Fruit fly (Drosophila melanogaster) whole organism, larva: ENCODE measurements around the gene Dbp21E2.

ENCODE experiments used
- noc ChIP-seq: fragments of 200-800 bp; sonication (Bioruptor generic); optimal IDR thresholded peaks from 3 replicates; lab custom pipeline; 2019; ENCODE audit warnings: missing biosample characterization, mild to moderate bottlenecking, missing genetic modification characterization, moderate library complexity

Gene Dbp21E2

DNA sequence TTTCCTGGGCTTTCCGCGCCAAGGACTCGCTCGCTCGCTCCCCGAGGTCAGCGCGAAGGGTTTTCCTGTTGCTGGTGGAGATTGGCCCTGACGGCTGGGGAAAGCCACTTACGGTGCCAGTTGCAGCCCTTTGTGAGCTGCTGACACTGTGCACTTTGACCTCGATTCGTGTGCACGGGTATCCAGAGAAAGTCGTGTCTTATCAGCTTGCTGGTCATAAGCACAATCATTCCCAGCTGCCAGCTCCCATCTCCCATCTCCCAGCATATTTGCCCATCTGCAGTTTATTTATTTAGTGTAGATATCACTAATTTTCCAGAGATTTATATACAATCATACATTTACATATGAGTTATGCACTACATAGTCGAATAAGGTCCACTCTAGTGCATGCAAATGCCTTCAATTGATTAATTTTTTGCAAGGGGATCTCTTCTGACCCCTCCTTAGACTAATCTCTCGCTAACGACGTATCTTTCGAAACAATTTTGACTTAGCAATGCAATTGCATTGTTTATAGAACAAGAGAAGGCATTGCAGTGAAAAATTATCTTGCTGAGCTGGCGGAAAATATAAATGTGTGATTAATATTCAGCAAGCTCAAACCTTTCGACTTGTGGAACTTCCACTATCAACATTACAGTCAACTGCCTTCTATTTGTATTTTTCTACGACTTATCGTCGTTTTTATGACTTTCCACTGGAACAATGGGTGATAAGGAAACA lies 10.8 kb downstream of the Dbp21E2 start:
- no peak for TF ChIP-seq noc (tag; lab: Kevin White, UChicago)

DNA sequence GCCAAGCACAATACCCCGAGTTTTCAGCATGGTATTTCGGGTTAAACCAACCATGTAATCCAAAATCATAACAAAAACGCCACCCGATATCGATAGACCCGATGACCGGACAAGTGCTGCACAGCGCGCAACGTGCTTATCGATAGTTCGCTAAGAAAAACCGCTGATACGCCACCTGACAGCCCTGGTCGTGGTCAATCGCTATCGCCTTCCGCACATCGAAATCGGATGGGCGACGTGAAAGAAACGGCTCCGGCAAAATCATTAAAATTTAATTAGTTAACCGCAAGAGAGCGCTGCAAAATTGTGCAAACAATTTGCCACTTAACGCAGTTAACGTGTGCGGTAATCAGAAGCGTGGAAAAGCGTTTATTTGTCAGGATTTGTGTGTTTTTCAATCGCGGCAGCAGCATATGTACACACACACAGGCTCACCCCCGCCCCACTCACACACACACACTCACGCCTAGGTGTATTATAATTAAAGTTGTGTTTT lies 14.4 kb downstream of the Dbp21E2 start, which contains the start of the genes CG3862 and dock:
CG3862 (minus strand) TSS at position 94 of the 496 bp plus-strand sequence.
dock (plus strand) TSS at position 202 of the 496 bp plus-strand sequence.
- TF ChIP-seq noc (tag; lab: Kevin White, UChicago) = peak; percentile 81

DNA sequence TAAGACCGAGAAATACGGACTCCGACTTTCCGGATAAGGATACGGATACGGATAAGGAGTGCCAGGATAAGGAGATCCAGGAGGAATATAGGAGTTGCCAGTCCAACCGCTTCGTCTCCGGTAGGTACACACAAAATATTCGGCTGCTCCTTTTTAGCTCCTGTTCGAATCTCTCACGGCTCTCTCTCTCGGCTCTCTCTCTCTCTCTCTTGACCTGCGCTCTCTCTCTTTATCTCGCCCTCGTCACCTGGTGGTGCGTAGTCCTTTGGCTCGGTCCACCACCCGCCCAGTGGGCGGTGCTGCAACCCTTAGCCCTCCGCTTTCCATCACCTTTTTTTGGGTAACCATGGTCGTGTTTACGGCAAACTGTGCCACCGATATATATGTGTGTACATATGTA lies 15.0 kb downstream of the Dbp21E2 start:
- TF ChIP-seq noc (tag; lab: Kevin White, UChicago) = no peak

DNA sequence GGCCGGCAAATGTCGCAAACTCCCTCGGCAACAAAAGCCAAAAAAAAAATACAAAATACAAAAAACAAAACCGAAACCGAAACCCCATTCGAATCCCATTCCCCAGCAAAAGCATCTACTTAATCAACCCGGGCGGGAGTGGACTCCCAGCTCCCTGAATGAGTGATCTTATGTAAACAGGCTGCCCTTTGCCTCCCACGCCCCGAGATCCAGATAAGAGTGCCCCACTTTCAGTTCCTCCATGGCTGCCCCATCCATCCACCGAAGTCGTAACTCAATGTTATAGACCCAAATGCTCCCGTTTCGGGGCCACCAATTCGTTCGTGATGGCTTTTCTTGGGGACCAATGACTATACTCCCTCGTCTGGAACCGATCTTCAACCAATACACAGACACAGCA lies 15.7 kb downstream of the Dbp21E2 start:
- no peak for TF ChIP-seq noc (tag; lab: Kevin White, UChicago)

DNA sequence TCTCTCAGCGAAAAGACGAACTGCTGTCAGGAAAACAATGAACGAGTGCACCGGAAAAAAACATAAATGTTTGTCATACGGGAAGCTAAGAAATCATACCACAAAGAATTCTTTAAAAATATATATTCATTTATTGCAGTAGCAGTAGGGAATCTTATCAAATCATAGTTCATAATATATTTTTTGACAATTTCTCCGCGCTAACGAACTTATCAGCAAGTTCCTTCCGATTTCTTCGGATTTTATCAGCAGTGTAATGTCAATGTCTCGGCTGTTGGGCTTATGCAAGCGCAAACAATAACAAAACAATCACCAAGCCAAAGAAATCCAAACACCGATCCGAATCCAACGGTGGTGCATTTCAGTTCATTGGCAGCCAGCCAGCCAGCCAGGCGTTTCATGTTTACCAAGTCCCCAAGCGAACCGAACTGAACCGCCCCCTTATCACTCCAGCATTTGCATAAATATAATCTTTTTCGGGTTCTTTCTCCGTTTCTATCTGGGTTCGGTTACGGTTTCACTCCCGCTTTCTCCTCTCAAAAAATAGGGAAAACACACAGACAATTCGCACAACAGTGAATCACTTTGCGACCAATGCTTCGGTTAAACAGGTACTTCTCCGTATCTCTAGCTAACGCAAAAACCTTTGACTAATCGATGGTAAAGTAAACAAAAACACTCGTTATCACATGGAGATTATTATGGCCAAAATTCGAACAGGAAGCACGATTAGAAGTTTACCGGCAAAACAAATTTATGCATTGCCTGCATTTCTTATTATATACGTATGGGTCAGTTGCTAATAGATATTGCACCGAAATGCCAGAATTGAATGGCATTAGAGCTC lies 16.4 kb downstream of the Dbp21E2 start:
- TF ChIP-seq noc (tag; lab: Kevin White, UChicago) = no peak

DNA sequence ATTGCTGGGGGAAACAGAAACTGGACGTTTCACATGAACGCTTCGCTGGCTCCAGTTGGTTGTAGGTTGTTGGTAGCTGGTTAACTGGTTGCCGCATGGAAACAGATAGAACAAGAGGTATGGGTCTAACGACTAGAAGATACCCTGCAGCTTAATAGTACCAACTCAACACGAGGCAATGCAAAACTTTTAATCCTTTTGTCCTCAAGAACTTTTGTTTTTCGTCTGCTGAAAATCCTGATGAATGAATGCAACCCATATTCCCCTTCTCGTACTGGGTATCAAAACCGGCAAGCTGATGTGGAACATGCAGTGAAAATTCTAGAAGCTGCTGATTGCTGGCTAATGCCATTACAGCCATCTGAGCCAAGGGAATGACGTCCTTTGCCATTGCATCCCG lies 26.6 kb downstream of the Dbp21E2 start:
- TF ChIP-seq noc (tag; lab: Kevin White, UChicago) = no peak

DNA sequence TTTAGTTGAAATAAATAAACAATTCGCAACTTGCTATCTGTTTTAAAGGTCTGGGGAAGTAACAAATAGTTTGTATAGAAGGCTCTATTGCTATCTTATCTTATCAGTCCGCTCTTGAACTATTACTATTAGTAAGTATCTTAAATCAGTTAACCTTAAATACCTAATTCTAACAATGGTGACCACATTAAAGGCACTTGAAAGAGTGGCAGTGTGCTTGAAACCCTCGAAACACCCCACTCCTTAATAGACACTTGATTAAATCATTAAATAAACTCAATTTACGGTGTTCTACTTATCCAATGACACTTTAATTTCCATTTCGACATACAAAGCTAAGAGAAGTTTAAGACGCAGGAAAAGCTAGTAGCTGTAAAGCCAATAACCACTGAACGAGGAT lies 27.4 kb downstream of the Dbp21E2 start:
- peak; percentile 67 for TF ChIP-seq noc (tag; lab: Kevin White, UChicago)

DNA sequence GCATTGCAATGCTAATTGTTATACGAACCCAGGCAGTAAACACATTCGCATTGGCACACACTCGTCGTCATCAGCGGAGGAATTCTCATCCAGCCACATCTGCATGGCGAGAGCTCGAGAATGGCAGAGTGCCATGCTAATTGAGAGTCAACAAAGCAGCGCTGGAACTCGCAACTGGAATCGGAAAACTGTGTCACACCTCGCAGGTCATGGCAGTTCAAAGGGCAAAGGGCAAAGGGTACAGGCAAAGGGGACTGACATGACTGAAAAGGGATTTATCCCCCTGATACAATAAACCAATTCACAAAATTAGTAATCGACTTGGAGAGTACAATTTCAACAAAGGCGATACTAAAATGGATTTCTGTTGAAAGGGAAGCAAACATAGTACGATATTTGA lies 28.6 kb downstream of the Dbp21E2 start:
- TF ChIP-seq noc (tag; lab: Kevin White, UChicago) = no peak

DNA sequence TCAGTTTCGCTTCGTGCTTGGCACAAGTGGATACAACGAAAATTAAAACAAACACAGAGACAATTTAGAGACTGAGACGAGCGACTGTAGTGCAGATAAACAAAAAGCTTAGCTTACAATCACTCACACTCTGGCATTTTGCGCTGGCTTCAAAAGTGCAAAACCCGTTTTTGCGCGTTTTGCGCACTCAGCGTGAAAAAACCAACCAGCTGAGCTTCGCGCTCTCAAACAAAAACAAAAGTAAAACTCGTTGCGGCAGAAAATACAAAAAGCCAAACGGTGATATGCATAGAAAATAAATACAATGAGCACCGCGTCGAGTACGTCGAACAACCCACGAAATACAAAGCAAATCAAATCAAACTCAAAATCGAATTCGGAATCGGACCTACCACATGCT lies 29.3 kb downstream of the Dbp21E2 start:
- TF ChIP-seq noc (tag; lab: Kevin White, UChicago) = no peak

DNA sequence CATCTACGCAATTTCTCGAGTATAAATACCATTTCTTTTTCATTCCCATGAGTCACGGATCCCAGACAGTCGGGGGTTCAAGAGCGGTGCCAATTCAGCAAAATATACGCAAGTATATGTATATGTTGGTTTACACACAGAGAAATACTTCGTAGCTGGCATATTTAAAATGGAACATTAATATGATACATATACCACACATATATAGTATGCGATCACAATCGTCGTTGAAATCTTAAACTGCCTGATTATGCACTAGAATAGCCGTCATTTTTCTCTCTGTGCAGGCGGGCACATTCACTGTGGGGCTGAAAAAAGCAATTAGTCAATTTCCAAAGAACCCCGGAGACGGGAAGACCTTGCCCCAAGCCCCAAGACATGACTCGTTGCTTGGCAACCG lies 30.3 kb downstream of the Dbp21E2 start:
- peak; percentile 84 for TF ChIP-seq noc (tag; lab: Kevin White, UChicago)

DNA sequence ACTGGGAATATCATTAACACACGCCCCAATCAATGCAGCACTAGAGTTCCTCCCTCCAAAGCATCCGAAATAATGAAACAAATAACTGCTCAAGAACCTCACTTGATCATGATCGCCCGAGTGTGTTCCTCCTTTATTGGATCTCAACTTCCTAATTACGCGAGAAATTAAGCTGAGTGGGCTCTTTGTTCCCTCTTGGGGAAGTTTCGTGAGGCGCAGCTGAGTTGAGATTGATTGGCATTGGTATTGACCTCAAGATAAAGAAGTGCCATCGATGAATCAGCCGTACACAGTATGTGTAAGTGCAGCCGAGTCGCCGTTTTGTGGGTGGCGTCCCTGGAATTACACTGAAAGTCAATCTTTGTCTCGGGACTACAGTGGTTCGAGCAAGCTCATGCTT lies 31.5 kb downstream of the Dbp21E2 start:
- TF ChIP-seq noc (tag; lab: Kevin White, UChicago) = no peak

DNA sequence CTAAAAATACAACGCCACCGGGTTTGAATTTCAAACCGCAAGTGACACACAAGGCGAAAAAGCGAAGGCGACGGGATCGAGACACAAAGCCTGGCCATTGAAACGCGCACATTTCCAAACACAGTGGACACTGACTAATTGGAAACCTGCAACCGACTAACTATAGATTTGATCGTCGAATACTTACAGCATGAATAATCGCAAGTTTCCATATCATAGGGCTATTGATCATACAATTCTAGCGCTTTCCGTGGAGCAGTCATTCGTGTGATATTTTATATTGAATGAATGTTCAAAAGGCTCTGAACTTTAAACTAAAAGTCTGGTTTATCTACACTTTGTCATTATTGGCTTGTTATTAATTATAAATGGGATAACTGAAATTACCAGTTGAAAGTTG lies 31.9 kb downstream of the Dbp21E2 start:
- no peak for TF ChIP-seq noc (tag; lab: Kevin White, UChicago)

DNA sequence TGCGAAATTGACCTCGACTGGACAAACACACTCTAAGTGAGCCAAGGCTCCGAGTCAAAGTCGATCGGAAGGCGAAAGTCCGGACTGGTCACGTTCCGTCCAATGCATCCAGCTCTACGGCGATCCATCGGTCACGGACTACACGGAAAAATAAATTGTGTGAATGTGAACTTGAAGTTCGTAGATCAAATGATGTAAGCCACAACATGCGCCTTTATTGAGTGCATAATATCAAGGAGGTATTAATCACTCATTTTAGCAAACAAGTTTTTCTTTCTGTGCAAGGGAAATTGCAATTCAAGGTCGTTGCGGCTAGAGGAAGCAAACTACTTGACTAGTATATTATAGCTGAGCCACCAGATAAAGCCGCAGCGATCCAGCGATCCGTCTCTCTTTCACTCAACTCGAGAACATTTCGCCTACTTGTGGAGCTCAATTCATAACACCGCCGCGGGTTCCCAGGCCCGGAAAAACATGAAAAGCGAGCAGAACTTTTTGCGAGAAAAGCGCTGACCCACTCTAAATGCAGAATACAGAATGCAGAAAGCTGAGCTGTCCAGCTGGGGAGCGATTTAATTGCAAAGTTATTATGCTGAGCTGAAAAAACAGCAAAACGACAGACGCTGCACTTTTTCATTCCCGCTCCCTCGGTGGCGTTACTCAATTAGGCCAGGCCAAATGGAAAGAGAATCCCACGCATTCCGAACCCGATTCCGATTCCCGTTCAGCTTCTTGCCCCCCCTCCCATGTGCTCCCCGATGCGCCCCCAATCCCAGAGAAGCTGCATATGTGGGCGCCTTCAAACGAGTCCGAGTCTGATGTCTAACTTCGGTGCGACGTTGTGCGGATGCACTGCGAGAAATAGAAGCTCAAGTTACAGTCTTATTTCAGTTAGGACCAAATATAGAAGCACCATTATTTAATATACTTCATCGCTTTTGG lies 32.7 kb downstream of the Dbp21E2 start:
- no peak for TF ChIP-seq noc (tag; lab: Kevin White, UChicago)

DNA sequence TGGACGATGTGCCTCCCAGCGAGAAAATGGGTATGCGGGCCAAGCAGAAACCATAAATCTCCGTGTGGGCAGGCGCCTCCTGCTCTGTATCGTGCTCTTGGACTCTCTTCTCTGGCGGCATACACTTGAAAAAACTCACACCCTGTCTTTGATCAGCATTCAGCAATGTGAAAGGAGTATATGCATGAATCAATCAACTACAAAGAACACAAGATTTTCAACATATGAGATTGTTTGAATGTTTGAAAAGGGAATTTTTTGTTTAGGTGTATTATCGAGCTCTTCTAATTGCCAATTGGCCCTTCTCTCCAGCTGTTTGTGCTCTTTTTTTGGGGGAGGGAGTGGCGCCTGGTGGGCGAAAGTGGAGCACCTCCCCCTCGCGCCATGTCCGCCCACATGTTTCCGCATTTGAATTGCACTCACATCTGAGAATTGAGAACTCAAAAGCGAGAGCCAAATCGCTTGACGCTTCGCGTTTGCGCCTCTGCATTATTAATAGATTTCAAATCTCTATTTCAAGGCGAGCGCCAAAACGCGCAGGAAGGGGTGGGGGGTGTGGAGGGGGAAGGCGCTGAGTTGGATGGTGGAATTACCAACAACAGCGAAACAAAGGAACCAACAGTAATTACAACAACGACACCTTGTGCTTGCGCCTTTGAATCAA lies 34.1 kb downstream of the Dbp21E2 start:
- peak; percentile 45 for TF ChIP-seq noc (tag; lab: Kevin White, UChicago)
